Worm (Caenorhabditis elegans) whole organism, L2 larva: ENCODE data around the gene fipr-27.
"Not testable (repeated sequence)": the region's sequence is repeated elsewhere in the genome, so short reads cannot be mapped to it uniquely, and the experiment has no call there.

Experiments
- C34F6.9 ChIP-seq: fragments of 150-350 bp; optimal IDR thresholded peaks from 2 replicates; lab custom pipeline; 2014; ENCODE audit warnings: missing biosample characterization, missing genetic modification characterization
- F13H6.1 ChIP-seq: sonication (generic microtip); optimal IDR thresholded peaks from 2 replicates; lab custom pipeline; 2016; ENCODE audit warnings: missing genetic modification characterization, missing compliant biosample characterization
- R02D3.7 ChIP-seq: fragments of 150-350 bp; optimal IDR thresholded peaks from 2 replicates; lab custom pipeline; 2014; ENCODE audit warnings: missing biosample characterization, missing genetic modification characterization
- ZK546.5 ChIP-seq: sonication (generic microtip); optimal IDR thresholded peaks from 2 replicates; lab custom pipeline; 2017; ENCODE audit warnings: missing biosample characterization, missing genetic modification characterization
- alr-1 ChIP-seq: fragments of 150-350 bp; optimal IDR thresholded peaks from 2 replicates; lab custom pipeline; 2014; ENCODE audit warnings: missing biosample characterization, missing genetic modification characterization
- ama-1 ChIP-seq: fragments of 150-350 bp; optimal IDR thresholded peaks from 2 replicates; lab custom pipeline; 2018; ENCODE audit warnings: inconsistent platforms
- ceh-16 ChIP-seq: fragments of 150-350 bp; optimal IDR thresholded peaks from 2 replicates; lab custom pipeline; 2014; ENCODE audit warnings: missing biosample characterization, missing genetic modification characterization
- crh-2 ChIP-seq: sonication (generic microtip); optimal IDR thresholded peaks from 2 replicates; lab custom pipeline; 2017; ENCODE audit warnings: missing biosample characterization, missing genetic modification characterization
- egl-27 ChIP-seq: sonication (generic microtip); optimal IDR thresholded peaks from 3 replicates; lab custom pipeline; 2017; ENCODE audit warnings: missing biosample characterization, missing genetic modification reagents, missing genetic modification characterization
- elt-1 ChIP-seq: fragments of 150-350 bp; optimal IDR thresholded peaks from 2 replicates; lab custom pipeline; 2014; ENCODE audit warnings: missing biosample characterization, missing genetic modification characterization
- fos-1 ChIP-seq: fragments of 150-350 bp; optimal IDR thresholded peaks from 2 replicates; lab custom pipeline; 2014; ENCODE audit warnings: missing biosample characterization, missing genetic modification characterization
- gmeb-1 ChIP-seq: fragments of 150-350 bp; optimal IDR thresholded peaks from 2 replicates; lab custom pipeline; 2014; ENCODE audit warnings: missing biosample characterization, missing genetic modification characterization
- lin-11 ChIP-seq: fragments of 150-350 bp; sonication (generic microtip); optimal IDR thresholded peaks from 2 replicates; lab custom pipeline; 2014; ENCODE audit warnings: missing biosample characterization, missing genetic modification characterization, inconsistent platforms, mixed read lengths
- lin-13 ChIP-seq: fragments of 150-350 bp; optimal IDR thresholded peaks from 2 replicates; lab custom pipeline; 2014; ENCODE audit warnings: missing biosample characterization, missing genetic modification reagents, missing genetic modification characterization
- lsy-2 ChIP-seq, 2 experiments: fragments of 150-350 bp in 1 of 2; sonication (generic microtip) in 1 of 2; optimal IDR thresholded peaks; 2 replicates each; lab custom pipeline; 2014 to 2017; ENCODE audit warnings: missing biosample characterization in 2 of 2, missing genetic modification characterization in 2 of 2
- nhr-12 ChIP-seq: fragments of 150-350 bp; optimal IDR thresholded peaks from 2 replicates; lab custom pipeline; 2014; ENCODE audit warnings: missing biosample characterization, missing genetic modification characterization
- nhr-129 ChIP-seq: fragments of 150-350 bp; optimal IDR thresholded peaks from 2 replicates; lab custom pipeline; 2014; ENCODE audit warnings: missing biosample characterization, missing genetic modification characterization
- nhr-23 ChIP-seq: fragments of 150-350 bp; optimal IDR thresholded peaks from 2 replicates; lab custom pipeline; 2014; ENCODE audit warnings: missing biosample characterization, missing genetic modification reagents, missing genetic modification characterization
- nhr-6 ChIP-seq: fragments of 150-350 bp; optimal IDR thresholded peaks from 2 replicates; lab custom pipeline; 2014; ENCODE audit warnings: missing biosample characterization, missing genetic modification characterization
- peb-1 ChIP-seq: fragments of 150-350 bp; optimal IDR thresholded peaks from 2 replicates; lab custom pipeline; 2014; ENCODE audit warnings: missing biosample characterization, missing genetic modification characterization
- sem-4 ChIP-seq: fragments of 150-350 bp; optimal IDR thresholded peaks from 2 replicates; lab custom pipeline; 2014; ENCODE audit warnings: missing biosample characterization, missing genetic modification reagents, missing genetic modification characterization
- skn-1 ChIP-seq: sonication (generic microtip); optimal IDR thresholded peaks from 2 replicates; lab custom pipeline; 2017; ENCODE audit warnings: missing biosample characterization, missing genetic modification characterization
- snpc-4 ChIP-seq: fragments of 150-350 bp; optimal IDR thresholded peaks from 2 replicates; lab custom pipeline; 2014; ENCODE audit warnings: missing biosample characterization, missing genetic modification characterization
- unc-39 ChIP-seq: fragments of 150-350 bp; optimal IDR thresholded peaks from 2 replicates; lab custom pipeline; 2014; ENCODE audit warnings: missing biosample characterization, missing genetic modification characterization
- unc-55 ChIP-seq: fragments of 150-350 bp; sonication (generic microtip); optimal IDR thresholded peaks from 3 replicates; lab custom pipeline; 2014; ENCODE audit warnings: missing biosample characterization, missing genetic modification reagents, missing genetic modification characterization
- zag-1 ChIP-seq: fragments of 150-350 bp; optimal IDR thresholded peaks from 2 replicates; lab custom pipeline; 2014; ENCODE audit warnings: missing biosample characterization, missing genetic modification characterization
- ztf-1 ChIP-seq: fragments of 200-800 bp; sonication (Bioruptor generic); conservative IDR thresholded peaks from 2 replicates; pipeline ENCODE4 v1.3.6; 2022; ENCODE audit warnings: missing genetic modification characterization, missing compliant biosample characterization
- ztf-11 ChIP-seq: sonication (generic microtip); optimal IDR thresholded peaks from 2 replicates; lab custom pipeline; 2017; ENCODE audit warnings: missing biosample characterization, missing genetic modification characterization
- ztf-4 ChIP-seq: fragments of 150-350 bp; optimal IDR thresholded peaks from 2 replicates; lab custom pipeline; 2014; ENCODE audit warnings: missing biosample characterization, missing genetic modification characterization

Gene fipr-27

ce11 chrIV:16659475-16659874 is 28.8 kb downstream of the fipr-27 start:
- TF ChIP-seq alr-1 (tag; lab: Kevin White, UChicago) (no peak), skn-1 (tag; lab: Kevin White, UChicago) (no peak), peb-1 (no peak), ceh-16 (tag; lab: Kevin White, UChicago) (no peak), ZK546.5 (no peak), elt-1 (tag; lab: Kevin White, UChicago) (no peak), snpc-4 (no peak), unc-39 (tag; lab: Kevin White, UChicago) (no peak), ztf-4 (tag; lab: Kevin White, UChicago) (no peak), sem-4 (no peak), fos-1 (tag; lab: Kevin White, UChicago) (no peak), C34F6.9 (tag; lab: Kevin White, UChicago) (no peak), ztf-1 (GFP tag; lab: Robert Waterston, UW) (no peak), ama-1 (no peak), gmeb-1 (tag; lab: Kevin White, UChicago) (no peak)

- no peak for TF ChIP-seq nhr-12 (tag; lab: Kevin White, UChicago)
- peak; percentile 52 for TF ChIP-seq lin-11 (tag; lab: Kevin White, UChicago)
- TF ChIP-seq fos-1 (tag; lab: Kevin White, UChicago): peak; percentile 53
- TF ChIP-seq lsy-2 (tag; optimal IDR thresholded peaks at IDR 0.05; lab: Kevin White, UChicago): peak; percentile 52 to 74
- TF ChIP-seq R02D3.7 (tag; lab: Kevin White, UChicago): no peak
- peak; percentile 2 for TF ChIP-seq lin-13 (GFP tag; lab: Kevin White, UChicago)
- TF ChIP-seq crh-2 (tag; lab: Kevin White, UChicago): peak; percentile 19
- TF ChIP-seq nhr-23: no peak
- peak; percentile 9 for TF ChIP-seq egl-27 (tag; lab: Kevin White, UChicago)
- peak; percentile 83 for TF ChIP-seq C34F6.9 (tag; lab: Kevin White, UChicago)
- TF ChIP-seq F13H6.1 (tag; lab: Kevin White, UChicago): peak; percentile 40
- peak; percentile 84 for TF ChIP-seq unc-55 (GFP tag; lab: Kevin White, UChicago)
- TF ChIP-seq sem-4: no peak
- peak; percentile 20 for TF ChIP-seq nhr-6 (tag; lab: Kevin White, UChicago)
- TF ChIP-seq zag-1 (tag; lab: Kevin White, UChicago): peak; percentile 24
- TF ChIP-seq unc-39 (tag; lab: Kevin White, UChicago): no peak
- peak; percentile 86 for TF ChIP-seq nhr-129 (tag; lab: Kevin White, UChicago)
- TF ChIP-seq, all 48 proteins: peak for 12
Measured at ce11 chrIV:16663591-16663990, 32.9 kb downstream of the fipr-27 start.

ce11 chrIV:16664020-16664419 is 33.3 kb downstream of the fipr-27 start, which contains the start of gene sta-1:
TSS of gene sta-1 (plus strand) at chrIV:16664320.
- not testable (repeated sequence) for TF ChIP-seq ztf-11 (tag; lab: Kevin White, UChicago); C34F6.9 (tag; lab: Kevin White, UChicago); lsy-2 (tag; optimal IDR thresholded peaks at IDR 0.05; lab: Kevin White, UChicago)
